Worm (Caenorhabditis elegans) whole organism, L4 larva: ENCODE measurements around the gene F11A5.18.

Source experiments
- F10B5.3 ChIP-seq: sonication (generic microtip); optimal IDR thresholded peaks from 2 replicates; lab custom pipeline; 2016; ENCODE audit warnings: mild to moderate bottlenecking, missing genetic modification characterization, missing compliant biosample characterization
- F44E2.7 ChIP-seq: fragments of 200-800 bp; sonication (Bioruptor generic); IDR thresholded peaks from 2 replicates; pipeline ENCODE4 v2.1.2; 2022; ENCODE audit warnings: missing genetic modification characterization, missing compliant biosample characterization
- R02D3.7 ChIP-seq: fragments of 150-350 bp; sonication (generic microtip); optimal IDR thresholded peaks from 3 replicates; lab custom pipeline; 2014; ENCODE audit warnings: missing biosample characterization, missing genetic modification characterization
- aly-2 ChIP-seq: sonication (generic microtip); optimal IDR thresholded peaks from 2 replicates; lab custom pipeline; 2018; ENCODE audit warnings: missing biosample characterization, missing genetic modification characterization
- arid-1 ChIP-seq: fragments of 200-800 bp; sonication (Bioruptor generic); conservative IDR thresholded peaks from 2 replicates; pipeline ENCODE4 v1.3.6; 2022; ENCODE audit warnings: missing genetic modification reagents, missing genetic modification characterization, missing compliant biosample characterization
- attf-4 ChIP-seq: sonication (generic microtip); optimal IDR thresholded peaks from 3 replicates; lab custom pipeline; 2017; ENCODE audit warnings: missing biosample characterization, missing genetic modification characterization
- ceh-28 ChIP-seq: fragments of 150-350 bp; optimal IDR thresholded peaks from 2 replicates; lab custom pipeline; 2014; ENCODE audit warnings: missing biosample characterization, missing genetic modification reagents, missing genetic modification characterization
- ceh-44 ChIP-seq: fragments of 200-800 bp; sonication (Bioruptor generic); IDR thresholded peaks from 2 replicates; pipeline ENCODE4 v1.3.6; 2022; ENCODE audit warnings: missing genetic modification reagents, missing genetic modification characterization, missing compliant biosample characterization
- daf-8 ChIP-seq: fragments of 200-800 bp; sonication (Bioruptor generic); IDR thresholded peaks from 2 replicates; pipeline ENCODE4 v1.3.6; 2022; ENCODE audit warnings: missing genetic modification characterization, missing compliant biosample characterization
- dmd-6 ChIP-seq: fragments of 200-800 bp; sonication (Bioruptor generic); IDR thresholded peaks from 2 replicates; pipeline ENCODE4 v1.3.6; 2022; ENCODE audit warnings: missing genetic modification reagents, missing genetic modification characterization, missing compliant biosample characterization
- dmd-8 ChIP-seq: fragments of 200-800 bp; sonication (Bioruptor generic); IDR thresholded peaks from 2 replicates; pipeline ENCODE4 v1.3.6; 2022; ENCODE audit warnings: missing genetic modification characterization, missing compliant biosample characterization
- dmd-9 ChIP-seq: fragments of 200-800 bp; sonication (Bioruptor generic); IDR thresholded peaks from 2 replicates; pipeline ENCODE4 v1.3.6; 2022; ENCODE audit warnings: missing genetic modification reagents, missing genetic modification characterization, missing compliant biosample characterization
- dve-1 ChIP-seq: sonication (generic microtip); optimal IDR thresholded peaks from 2 replicates; lab custom pipeline; 2017; ENCODE audit warnings: antibody characterized with exemption, mild to moderate bottlenecking, missing genetic modification characterization, missing compliant biosample characterization; ENCODE audit not compliant: insufficient read depth
- lim-7 ChIP-seq: fragments of 200-800 bp; sonication (Bioruptor generic); IDR thresholded peaks from 2 replicates; pipeline ENCODE4 v1.3.6; 2022; ENCODE audit warnings: missing genetic modification characterization, missing compliant biosample characterization
- lin-1 ChIP-seq: fragments of 200-800 bp; sonication (Bioruptor generic); IDR thresholded peaks from 2 replicates; pipeline ENCODE4 v1.3.6; 2022; ENCODE audit warnings: missing genetic modification reagents, missing genetic modification characterization, missing compliant biosample characterization
- lin-13 ChIP-seq: fragments of 150-350 bp; optimal IDR thresholded peaks from 2 replicates; lab custom pipeline; 2014; ENCODE audit warnings: missing biosample characterization, missing genetic modification reagents, missing genetic modification characterization
- lin-29 ChIP-seq: fragments of 200-800 bp; sonication (Bioruptor generic); IDR thresholded peaks from 2 replicates; pipeline ENCODE4 v1.3.6; 2022; ENCODE audit warnings: missing genetic modification reagents, missing genetic modification characterization, missing compliant biosample characterization
- lin-38 ChIP-seq: fragments of 200-800 bp; sonication (Bioruptor generic); IDR thresholded peaks from 2 replicates; pipeline ENCODE4 v1.3.6; 2022; ENCODE audit warnings: missing genetic modification reagents, missing genetic modification characterization, missing compliant biosample characterization
- lin-39 ChIP-seq: fragments of 150-350 bp; optimal IDR thresholded peaks from 2 replicates; lab custom pipeline; 2014; ENCODE audit warnings: missing biosample characterization, missing genetic modification reagents, missing genetic modification characterization
- lir-3 ChIP-seq: sonication (generic microtip); optimal IDR thresholded peaks from 2 replicates; lab custom pipeline; 2016; ENCODE audit warnings: mild to moderate bottlenecking, missing genetic modification characterization, missing compliant biosample characterization
- madf-5 ChIP-seq, 2 experiments: fragments of 200-800 bp; sonication (Bioruptor generic); IDR thresholded peaks; 2 replicates each; pipeline ENCODE4 v1.3.6; 2022; ENCODE audit warnings: missing compliant biosample characterization in 2 of 2, missing genetic modification characterization in 2 of 2
- madf-9 ChIP-seq: fragments of 200-800 bp; sonication (Bioruptor generic); conservative IDR thresholded peaks from 2 replicates; pipeline ENCODE4 v1.3.6; 2022; ENCODE audit warnings: missing genetic modification reagents, missing genetic modification characterization, missing compliant biosample characterization
- mdl-1 ChIP-seq, 2 experiments: fragments of 150-350 bp in 1 of 2; sonication (generic microtip) in 1 of 2; optimal IDR thresholded peaks; 2 replicates each; lab custom pipeline; 2014 to 2017; ENCODE audit warnings: missing biosample characterization in 2 of 2, missing genetic modification characterization in 2 of 2
- mes-2 ChIP-seq: sonication (generic microtip); optimal IDR thresholded peaks from 2 replicates; lab custom pipeline; 2016; ENCODE audit warnings: missing genotype, mild to moderate bottlenecking, missing genetic modification characterization, missing compliant biosample characterization; ENCODE audit not compliant: poor library complexity, severe bottlenecking
- nhr-111 ChIP-seq: fragments of 200-800 bp; sonication (Bioruptor generic); optimal IDR thresholded peaks from 2 replicates; lab custom pipeline; 2018; ENCODE audit warnings: mild to moderate bottlenecking, missing genetic modification characterization, missing compliant biosample characterization
- nhr-48 ChIP-seq: sonication (generic microtip); optimal IDR thresholded peaks from 2 replicates; lab custom pipeline; 2016; ENCODE audit warnings: mild to moderate bottlenecking, missing genetic modification characterization, missing compliant biosample characterization
- nhr-6 ChIP-seq: fragments of 150-350 bp; optimal IDR thresholded peaks from 2 replicates; lab custom pipeline; 2014; ENCODE audit warnings: missing biosample characterization, missing genetic modification characterization
- saeg-2 ChIP-seq: fragments of 200-800 bp; sonication (Bioruptor generic); IDR thresholded peaks from 2 replicates; pipeline ENCODE4 v1.3.6; 2022; ENCODE audit warnings: missing genetic modification reagents, missing genetic modification characterization, missing compliant biosample characterization
- sdz-12 ChIP-seq: fragments of 200-800 bp; sonication (Bioruptor generic); optimal IDR thresholded peaks from 2 replicates; lab custom pipeline; 2018; ENCODE audit warnings: mild to moderate bottlenecking, missing genetic modification characterization, missing compliant biosample characterization
- snpc-1.2 ChIP-seq: fragments of 200-800 bp; sonication (Bioruptor generic); IDR thresholded peaks from 2 replicates; pipeline ENCODE4 v1.3.6; 2022; ENCODE audit warnings: missing genetic modification reagents, missing genetic modification characterization, missing compliant biosample characterization
- unc-62 ChIP-seq, 3 experiments: fragments of 150-350 bp in 1 of 3; sonication (generic microtip); optimal IDR thresholded peaks in 2 of 3; peaks in 1 of 3; 1 replicate in 1 of 3; 2 replicates in 2 of 3; lab custom pipeline; 2014 to 2017; ENCODE audit warnings: missing biosample characterization in 3 of 3, missing genetic modification characterization in 3 of 3, missing genetic modification reagents in 3 of 3, missing genotype in 1 of 3
- zfp-2 ChIP-seq: sonication (generic microtip); optimal IDR thresholded peaks from 2 replicates; lab custom pipeline; 2016; ENCODE audit warnings: mild to moderate bottlenecking, missing genetic modification characterization, missing compliant biosample characterization
- zfp-3 ChIP-seq: fragments of 200-800 bp; sonication (Bioruptor generic); conservative IDR thresholded peaks from 2 replicates; pipeline ENCODE4 v1.3.6; 2022; ENCODE audit warnings: missing genetic modification reagents, missing genetic modification characterization, missing compliant biosample characterization

The F11A5.18 gene

ce11 chrV:16190485-16190884, 12.2 kb upstream of the F11A5.18 start, which contains the start of gene srh-281:
srh-281 (plus strand) TSS chrV:16190785.
- TF ChIP-seq lin-29 (GFP tag; lab: Robert Waterston, UW) (no peak), dve-1 (tag; lab: Kevin White, UChicago) (no peak), mes-2 (tag; lab: Kevin White, UChicago) (no peak), dmd-6 (GFP tag; lab: Robert Waterston, UW) (no peak), dmd-9 (GFP tag; lab: Robert Waterston, UW) (no peak), ceh-44 (GFP tag; lab: Robert Waterston, UW) (no peak), saeg-2 (GFP tag; lab: Robert Waterston, UW) (no peak), zfp-3 (GFP tag; lab: Robert Waterston, UW) (no peak), lir-3 (no peak), lin-1 (GFP tag; lab: Robert Waterston, UW) (no peak), F44E2.7 (GFP tag; lab: Robert Waterston, UW) (no peak)

ce11 chrV:16192114-16192513, 10.6 kb upstream of the F11A5.18 start, which contains the start of gene srh-279:
srh-279 (plus strand) TSS chrV:16192414.
- TF ChIP-seq unc-62 (GFP tag; optimal IDR thresholded peaks at IDR 0.05 in 1 of 2; lab: Kevin White, UChicago) (peak in 1 of 2 experiments; percentile 26), unc-62 (tag; optimal IDR thresholded peaks at IDR 0.05; lab: Kevin White, UChicago) (no peak), R02D3.7 (tag; lab: Kevin White, UChicago) (no peak), lin-38 (GFP tag; lab: Robert Waterston, UW) (no peak)

- TF ChIP-seq dmd-6 (GFP tag; lab: Robert Waterston, UW): no peak
- no peak for TF ChIP-seq madf-9 (GFP tag; lab: Robert Waterston, UW)
- TF ChIP-seq zfp-2: no peak
- no peak for TF ChIP-seq daf-8 (GFP tag; lab: Robert Waterston, UW)
- TF ChIP-seq, all 104 proteins: peak for 0
Observed at ce11 chrV:16194639-16195038, 8.1 kb upstream of the F11A5.18 start, which contains the start of gene rabr-4. rabr-4 (plus strand) TSS chrV:16194939.

- TF ChIP-seq F10B5.3 (tag; lab: Kevin White, UChicago) (no peak), sdz-12 (no peak), lim-7 (GFP tag; lab: Robert Waterston, UW) (no peak), nhr-48 (no peak), R02D3.7 (tag; lab: Kevin White, UChicago) (no peak), nhr-111 (GFP tag; lab: Kevin White, UChicago) (no peak), lin-39 (tag; lab: Kevin White, UChicago) (no peak), lin-29 (GFP tag; lab: Robert Waterston, UW) (no peak), dmd-8 (no peak), aly-2 (tag; lab: Kevin White, UChicago) (no peak), mdl-1 (tag; optimal IDR thresholded peaks at IDR 0.05; lab: Kevin White, UChicago) (no peak), madf-5 (GFP tag; IDR thresholded peaks at IDR 0.05; lab: Robert Waterston, UW) (no peak), snpc-1.2 (GFP tag; lab: Robert Waterston, UW) (no peak), arid-1 (no peak)
Observed at ce11 chrV:16195379-16195778, 7.3 kb upstream of the F11A5.18 start, which contains the start of gene rabr-3. rabr-3 (plus strand) TSS chrV:16195679.

- no peak for TF ChIP-seq lim-7 (GFP tag; lab: Robert Waterston, UW)
- no peak for TF ChIP-seq attf-4 (tag; lab: Kevin White, UChicago)
- no peak for TF ChIP-seq ceh-28 (tag; lab: Kevin White, UChicago)
- no peak for TF ChIP-seq ceh-44 (GFP tag; lab: Robert Waterston, UW)
- no peak for TF ChIP-seq sdz-12
- TF ChIP-seq lin-13: no peak
- TF ChIP-seq nhr-6 (tag; lab: Kevin White, UChicago): no peak
Observed at ce11 chrV:16198016-16198415, 4.7 kb upstream of the F11A5.18 start, which contains the start of gene F11A5.5. F11A5.5 (plus strand) TSS chrV:16198316.
